Worm (Caenorhabditis elegans) whole organism, L4 larva: ENCODE data around the gene T04H1.5.

Experiments used
- D1046.2 ChIP-seq: fragments of 200-800 bp; sonication (Bioruptor generic); IDR thresholded peaks from 2 replicates; pipeline ENCODE4 v1.3.6; 2022; ENCODE audit warnings: missing genetic modification characterization, missing compliant biosample characterization
- F10B5.3 ChIP-seq: sonication (generic microtip); optimal IDR thresholded peaks from 2 replicates; lab custom pipeline; 2016; ENCODE audit warnings: mild to moderate bottlenecking, missing genetic modification characterization, missing compliant biosample characterization
- F49E8.2 ChIP-seq: sonication (generic microtip); optimal IDR thresholded peaks from 2 replicates; lab custom pipeline; 2016; ENCODE audit warnings: missing compliant biosample characterization, mild to moderate bottlenecking, missing genetic modification characterization, borderline replicate concordance
- T20F7.1 ChIP-seq: fragments of 200-800 bp; sonication (Bioruptor generic); optimal IDR thresholded peaks from 2 replicates; lab custom pipeline; 2018; ENCODE audit warnings: mild to moderate bottlenecking, missing genetic modification characterization, missing compliant biosample characterization
- Y48G9A.11 ChIP-seq: fragments of 200-800 bp; sonication (Bioruptor generic); IDR thresholded peaks from 2 replicates; pipeline ENCODE4 v1.3.6; 2022; ENCODE audit warnings: missing genetic modification reagents, missing genetic modification characterization, missing compliant biosample characterization
- Y75B8A.6 ChIP-seq: fragments of 200-800 bp; sonication (Bioruptor generic); IDR thresholded peaks from 2 replicates; pipeline ENCODE4 v1.3.6; 2022; ENCODE audit warnings: missing genetic modification reagents, missing genetic modification characterization, missing compliant biosample characterization
- ZK337.2 ChIP-seq: fragments of 200-800 bp; sonication (Bioruptor generic); IDR thresholded peaks from 2 replicates; pipeline ENCODE4 v1.3.6; 2022; ENCODE audit warnings: missing genetic modification reagents, missing genetic modification characterization, missing compliant biosample characterization
- aha-1 ChIP-seq: fragments of 150-350 bp; peaks from one replicate; lab custom pipeline; 2014; ENCODE audit warnings: missing biosample characterization, missing genetic modification characterization
- arid-1 ChIP-seq: fragments of 200-800 bp; sonication (Bioruptor generic); conservative IDR thresholded peaks from 2 replicates; pipeline ENCODE4 v1.3.6; 2022; ENCODE audit warnings: missing genetic modification reagents, missing genetic modification characterization, missing compliant biosample characterization
- attf-4 ChIP-seq: sonication (generic microtip); optimal IDR thresholded peaks from 3 replicates; lab custom pipeline; 2017; ENCODE audit warnings: missing biosample characterization, missing genetic modification characterization
- ceh-62 ChIP-seq: sonication (generic microtip); optimal IDR thresholded peaks from 2 replicates; lab custom pipeline; 2017; ENCODE audit warnings: missing biosample characterization, missing genetic modification characterization
- cey-2 ChIP-seq: sonication (generic microtip); optimal IDR thresholded peaks from 3 replicates; lab custom pipeline; 2017; ENCODE audit warnings: missing genetic modification characterization, mild to moderate bottlenecking, missing compliant biosample characterization, antibody characterized with exemption, borderline replicate concordance; ENCODE audit not compliant: insufficient read depth
- ctbp-1 ChIP-seq: fragments of 200-800 bp; sonication (Bioruptor generic); IDR thresholded peaks from 2 replicates; pipeline ENCODE4 v1.3.6; 2022; ENCODE audit warnings: missing genetic modification reagents, missing genetic modification characterization, missing compliant biosample characterization
- daf-19 ChIP-seq: fragments of 200-800 bp; sonication (Bioruptor generic); conservative IDR thresholded peaks from 2 replicates; pipeline ENCODE4 v1.3.6; 2022; ENCODE audit warnings: missing genetic modification characterization, missing compliant biosample characterization
- dmd-6 ChIP-seq: fragments of 200-800 bp; sonication (Bioruptor generic); IDR thresholded peaks from 2 replicates; pipeline ENCODE4 v1.3.6; 2022; ENCODE audit warnings: missing genetic modification reagents, missing genetic modification characterization, missing compliant biosample characterization
- dpl-1 ChIP-seq: fragments of 150-350 bp; optimal IDR thresholded peaks from 2 replicates; lab custom pipeline; 2014; ENCODE audit warnings: missing biosample characterization, missing genetic modification reagents, missing genetic modification characterization
- duxl-1 ChIP-seq: sonication (generic microtip); optimal IDR thresholded peaks from 2 replicates; lab custom pipeline; 2016; ENCODE audit warnings: mild to moderate bottlenecking, missing genetic modification characterization, moderate library complexity, missing compliant biosample characterization; ENCODE audit not compliant: poor library complexity
- dve-1 ChIP-seq: sonication (generic microtip); optimal IDR thresholded peaks from 2 replicates; lab custom pipeline; 2017; ENCODE audit warnings: antibody characterized with exemption, mild to moderate bottlenecking, missing genetic modification characterization, missing compliant biosample characterization; ENCODE audit not compliant: insufficient read depth
- egl-43 ChIP-seq: fragments of 200-800 bp; sonication (Bioruptor generic); IDR thresholded peaks from 2 replicates; pipeline ENCODE4 v1.3.6; 2022; ENCODE audit warnings: missing genetic modification reagents, missing genetic modification characterization, missing compliant biosample characterization
- fkh-10 ChIP-seq: fragments of 150-350 bp; optimal IDR thresholded peaks from 2 replicates; lab custom pipeline; 2014; ENCODE audit warnings: missing biosample characterization, missing genetic modification reagents, missing genetic modification characterization
- fos-1 ChIP-seq: fragments of 150-350 bp; optimal IDR thresholded peaks from 2 replicates; lab custom pipeline; 2014; ENCODE audit warnings: missing biosample characterization, missing genetic modification characterization
- lim-7 ChIP-seq: fragments of 200-800 bp; sonication (Bioruptor generic); IDR thresholded peaks from 2 replicates; pipeline ENCODE4 v1.3.6; 2022; ENCODE audit warnings: missing genetic modification characterization, missing compliant biosample characterization
- lin-15B ChIP-seq: fragments of 150-350 bp; sonication (generic microtip); optimal IDR thresholded peaks from 3 replicates; lab custom pipeline; 2014; ENCODE audit warnings: missing biosample characterization, missing genetic modification characterization
- lin-38 ChIP-seq: fragments of 200-800 bp; sonication (Bioruptor generic); IDR thresholded peaks from 2 replicates; pipeline ENCODE4 v1.3.6; 2022; ENCODE audit warnings: missing genetic modification reagents, missing genetic modification characterization, missing compliant biosample characterization
- lin-39 ChIP-seq: fragments of 150-350 bp; optimal IDR thresholded peaks from 2 replicates; lab custom pipeline; 2014; ENCODE audit warnings: missing biosample characterization, missing genetic modification reagents, missing genetic modification characterization
- lir-3 ChIP-seq: sonication (generic microtip); optimal IDR thresholded peaks from 2 replicates; lab custom pipeline; 2016; ENCODE audit warnings: mild to moderate bottlenecking, missing genetic modification characterization, missing compliant biosample characterization
- lsy-2 ChIP-seq, 2 experiments: fragments of 150-350 bp in 1 of 2; sonication (generic microtip) in 1 of 2; optimal IDR thresholded peaks; 2 replicates each; lab custom pipeline; 2014 to 2017; ENCODE audit warnings: missing biosample characterization in 2 of 2, missing genetic modification characterization in 2 of 2
- madf-5 ChIP-seq, 2 experiments: fragments of 200-800 bp; sonication (Bioruptor generic); IDR thresholded peaks; 2 replicates each; pipeline ENCODE4 v1.3.6; 2022; ENCODE audit warnings: missing compliant biosample characterization in 2 of 2, missing genetic modification characterization in 2 of 2
- mdl-1 ChIP-seq, 2 experiments: fragments of 150-350 bp in 1 of 2; sonication (generic microtip) in 1 of 2; optimal IDR thresholded peaks; 2 replicates each; lab custom pipeline; 2014 to 2017; ENCODE audit warnings: missing biosample characterization in 2 of 2, missing genetic modification characterization in 2 of 2
- mdt-29 ChIP-seq: fragments of 200-800 bp; sonication (Bioruptor generic); IDR thresholded peaks from 2 replicates; pipeline ENCODE4 v1.3.6; 2022; ENCODE audit warnings: missing genetic modification reagents, missing genetic modification characterization, missing compliant biosample characterization
- mep-1 ChIP-seq: fragments of 150-350 bp; sonication (generic microtip); optimal IDR thresholded peaks from 3 replicates; lab custom pipeline; 2014; ENCODE audit warnings: missing biosample characterization, missing genetic modification characterization
- mes-2 ChIP-seq: sonication (generic microtip); optimal IDR thresholded peaks from 2 replicates; lab custom pipeline; 2016; ENCODE audit warnings: missing genotype, mild to moderate bottlenecking, missing genetic modification characterization, missing compliant biosample characterization; ENCODE audit not compliant: poor library complexity, severe bottlenecking
- nhr-10 ChIP-seq: fragments of 150-350 bp; optimal IDR thresholded peaks from 2 replicates; lab custom pipeline; 2014; ENCODE audit warnings: missing biosample characterization, missing genetic modification characterization
- nhr-28 ChIP-seq: fragments of 150-350 bp; optimal IDR thresholded peaks from 2 replicates; lab custom pipeline; 2014; ENCODE audit warnings: missing biosample characterization, missing genetic modification characterization
- nhr-48 ChIP-seq: sonication (generic microtip); optimal IDR thresholded peaks from 2 replicates; lab custom pipeline; 2016; ENCODE audit warnings: mild to moderate bottlenecking, missing genetic modification characterization, missing compliant biosample characterization
- nhr-6 ChIP-seq: fragments of 150-350 bp; optimal IDR thresholded peaks from 2 replicates; lab custom pipeline; 2014; ENCODE audit warnings: missing biosample characterization, missing genetic modification characterization
- nhr-76 ChIP-seq: fragments of 150-350 bp; optimal IDR thresholded peaks from 2 replicates; lab custom pipeline; 2014; ENCODE audit warnings: missing biosample characterization, missing genetic modification characterization
- pha-4 ChIP-seq, 2 experiments: fragments of 150-350 bp in 1 of 2; fragments of 200-800 bp in 1 of 2; sonication (Bioruptor generic) in 1 of 2; IDR thresholded peaks in 1 of 2; optimal IDR thresholded peaks in 1 of 2; 2 replicates each; pipeline versions ENCODE4 v1.3.6 to Lab custom; 2014 to 2022; ENCODE audit warnings: missing genetic modification characterization in 2 of 2, missing genetic modification reagents in 2 of 2, missing biosample characterization in 1 of 2, missing compliant biosample characterization in 1 of 2
- php-3 ChIP-seq: fragments of 200-800 bp; sonication (Bioruptor generic); IDR thresholded peaks from 2 replicates; pipeline ENCODE4 v1.3.6; 2022; ENCODE audit warnings: missing genetic modification reagents, missing genetic modification characterization, missing compliant biosample characterization
- pqm-1 ChIP-seq: sonication (generic microtip); optimal IDR thresholded peaks from 2 replicates; lab custom pipeline; 2017; ENCODE audit warnings: missing biosample characterization, missing genetic modification characterization
- rbr-2 ChIP-seq: sonication (generic microtip); optimal IDR thresholded peaks from 2 replicates; lab custom pipeline; 2016; ENCODE audit warnings: missing genotype, missing genetic modification characterization, missing compliant biosample characterization
- sdz-12 ChIP-seq: fragments of 200-800 bp; sonication (Bioruptor generic); optimal IDR thresholded peaks from 2 replicates; lab custom pipeline; 2018; ENCODE audit warnings: mild to moderate bottlenecking, missing genetic modification characterization, missing compliant biosample characterization
- tag-97 ChIP-seq: fragments of 200-800 bp; sonication (Bioruptor generic); IDR thresholded peaks from 2 replicates; pipeline ENCODE4 v1.3.6; 2022; ENCODE audit warnings: missing genetic modification characterization, missing compliant biosample characterization
- tra-1 ChIP-seq: fragments of 200-800 bp; sonication (Bioruptor generic); IDR thresholded peaks from 2 replicates; pipeline ENCODE4 v1.3.6; 2022; ENCODE audit warnings: missing genetic modification reagents, missing genetic modification characterization, missing compliant biosample characterization
- unc-62 ChIP-seq, 3 experiments: fragments of 150-350 bp in 1 of 3; sonication (generic microtip); optimal IDR thresholded peaks in 2 of 3; peaks in 1 of 3; 1 replicate in 1 of 3; 2 replicates in 2 of 3; lab custom pipeline; 2014 to 2017; ENCODE audit warnings: missing biosample characterization in 3 of 3, missing genetic modification characterization in 3 of 3, missing genetic modification reagents in 3 of 3, missing genotype in 1 of 3
- zfp-2 ChIP-seq: sonication (generic microtip); optimal IDR thresholded peaks from 2 replicates; lab custom pipeline; 2016; ENCODE audit warnings: mild to moderate bottlenecking, missing genetic modification characterization, missing compliant biosample characterization
- zfp-3 ChIP-seq: fragments of 200-800 bp; sonication (Bioruptor generic); conservative IDR thresholded peaks from 2 replicates; pipeline ENCODE4 v1.3.6; 2022; ENCODE audit warnings: missing genetic modification reagents, missing genetic modification characterization, missing compliant biosample characterization
- ztf-11 ChIP-seq: fragments of 150-350 bp; optimal IDR thresholded peaks from 2 replicates; lab custom pipeline; 2014; ENCODE audit warnings: missing biosample characterization, missing genetic modification characterization

T04H1.5 gene

DNA sequence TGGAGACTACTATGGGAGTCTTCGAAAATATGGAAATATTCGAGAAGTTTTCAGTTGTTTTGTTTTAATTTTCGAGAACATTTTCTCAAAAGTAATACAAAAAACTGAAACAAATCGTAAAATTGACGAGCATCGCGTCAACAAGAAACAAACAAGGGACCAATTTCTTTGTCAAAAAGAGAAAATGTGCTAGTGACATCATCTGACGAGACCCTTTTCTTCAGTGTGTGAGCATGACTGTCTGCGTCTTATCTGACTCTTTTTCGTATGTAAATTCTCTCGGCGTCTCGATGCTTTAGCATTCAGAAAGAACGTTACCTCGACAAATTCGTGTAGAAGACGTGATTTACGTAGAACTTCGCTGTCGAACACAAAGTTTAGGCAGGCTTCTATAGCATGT, 36.5 kb downstream of the T04H1.5 start (continued):
- TF ChIP-seq unc-62 (GFP tag; optimal IDR thresholded peaks at IDR 0.05 in 1 of 2; lab: Kevin White, UChicago), result peak in 1 of 2 experiments; percentile 77
- no peak for TF ChIP-seq unc-62 (tag; optimal IDR thresholded peaks at IDR 0.05; lab: Kevin White, UChicago)
- TF ChIP-seq lim-7 (GFP tag; lab: Robert Waterston, UW), result no peak
- peak; percentile 12 for TF ChIP-seq fkh-10 (GFP tag; lab: Kevin White, UChicago)
- TF ChIP-seq nhr-76, result no peak

DNA sequence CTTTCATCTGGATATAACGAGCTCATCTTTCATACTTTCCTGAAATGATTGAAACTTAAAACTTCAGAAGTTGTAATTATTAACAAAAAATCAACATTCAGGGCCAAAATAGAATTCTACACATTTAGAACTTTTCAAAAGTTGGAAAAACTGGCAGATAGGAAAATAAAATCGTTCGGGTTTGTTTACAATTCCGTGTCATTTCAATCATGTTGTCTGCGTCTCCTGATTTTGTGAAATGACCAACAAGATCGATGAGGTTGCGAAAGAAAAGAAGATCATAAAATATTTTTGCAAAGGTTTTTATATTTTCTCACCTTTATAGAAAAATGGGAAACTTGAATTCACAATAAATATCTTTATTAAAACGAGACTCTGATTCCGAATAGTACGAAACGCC, 37.4 kb downstream of the T04H1.5 start, which contains the start of gene rskd-1:
rskd-1 (minus strand) TSS at position 39 of the 400 bp plus-strand sequence.
- TF ChIP-seq nhr-10 (tag; lab: Kevin White, UChicago) (no peak), dve-1 (tag; lab: Kevin White, UChicago) (peak; percentile 17), mep-1 (tag; lab: Kevin White, UChicago) (peak; percentile 32), ZK337.2 (no peak), arid-1 (no peak), F10B5.3 (tag; lab: Kevin White, UChicago) (no peak), madf-5 (GFP tag; IDR thresholded peaks at IDR 0.05; lab: Robert Waterston, UW) (no peak), aha-1 (tag; lab: Kevin White, UChicago) (no peak), attf-4 (tag; lab: Kevin White, UChicago) (no peak), ceh-62 (no peak), D1046.2 (no peak), lim-7 (GFP tag; lab: Robert Waterston, UW) (no peak), zfp-3 (GFP tag; lab: Robert Waterston, UW) (no peak), daf-19 (GFP tag; lab: Robert Waterston, UW) (no peak), Y48G9A.11 (GFP tag; lab: Robert Waterston, UW) (no peak), ztf-11 (tag; lab: Kevin White, UChicago) (no peak), lin-39 (tag; lab: Kevin White, UChicago) (no peak), zfp-2 (no peak), nhr-28 (tag; lab: Kevin White, UChicago) (no peak), cey-2 (tag; lab: Kevin White, UChicago) (no peak), nhr-6 (tag; lab: Kevin White, UChicago) (peak; percentile 76), sdz-12 (GFP tag; lab: Kevin White, UChicago) (no peak), dpl-1 (peak; percentile 1), tag-97 (GFP tag; lab: Robert Waterston, UW) (no peak), T20F7.1 (GFP tag; lab: Kevin White, UChicago) (peak; percentile 40), egl-43 (GFP tag; lab: Robert Waterston, UW) (no peak), unc-62 (GFP tag; optimal IDR thresholded peaks at IDR 0.05 in 1 of 2; lab: Kevin White, UChicago) (no peak), unc-62 (tag; optimal IDR thresholded peaks at IDR 0.05; lab: Kevin White, UChicago) (no peak), lsy-2 (tag; optimal IDR thresholded peaks at IDR 0.05; lab: Kevin White, UChicago) (peak in 1 of 2 experiments; percentile 40), Y75B8A.6 (GFP tag; lab: Robert Waterston, UW) (no peak), lin-38 (GFP tag; lab: Robert Waterston, UW) (peak; percentile 9; the same call in 1 of the 2 replicates), mdt-29 (GFP tag; lab: Robert Waterston, UW) (no peak), duxl-1 (tag; lab: Kevin White, UChicago) (no peak), fos-1 (tag; lab: Kevin White, UChicago) (no peak), nhr-48 (tag; lab: Kevin White, UChicago) (no peak), rbr-2 (tag; lab: Kevin White, UChicago) (no peak), pha-4 (GFP tag; IDR thresholded peaks at IDR 0.05; lab: Robert Waterston, UW) (no peak), pha-4 (tag; optimal IDR thresholded peaks at IDR 0.05; lab: Kevin White, UChicago) (peak; percentile 78), mdl-1 (tag; optimal IDR thresholded peaks at IDR 0.05; lab: Kevin White, UChicago) (no peak), pqm-1 (tag; lab: Kevin White, UChicago) (no peak), dmd-6 (no peak), php-3 (no peak), mes-2 (tag; lab: Kevin White, UChicago) (no peak), F49E8.2 (tag; lab: Kevin White, UChicago) (no peak), tra-1 (no peak), ctbp-1 (no peak), lin-15B (tag; lab: Kevin White, UChicago) (no peak), lir-3 (tag; lab: Kevin White, UChicago) (no peak)
